Fruit fly (Drosophila melanogaster): ENCODE results near the gene atms.

Gene atms

DNA sequence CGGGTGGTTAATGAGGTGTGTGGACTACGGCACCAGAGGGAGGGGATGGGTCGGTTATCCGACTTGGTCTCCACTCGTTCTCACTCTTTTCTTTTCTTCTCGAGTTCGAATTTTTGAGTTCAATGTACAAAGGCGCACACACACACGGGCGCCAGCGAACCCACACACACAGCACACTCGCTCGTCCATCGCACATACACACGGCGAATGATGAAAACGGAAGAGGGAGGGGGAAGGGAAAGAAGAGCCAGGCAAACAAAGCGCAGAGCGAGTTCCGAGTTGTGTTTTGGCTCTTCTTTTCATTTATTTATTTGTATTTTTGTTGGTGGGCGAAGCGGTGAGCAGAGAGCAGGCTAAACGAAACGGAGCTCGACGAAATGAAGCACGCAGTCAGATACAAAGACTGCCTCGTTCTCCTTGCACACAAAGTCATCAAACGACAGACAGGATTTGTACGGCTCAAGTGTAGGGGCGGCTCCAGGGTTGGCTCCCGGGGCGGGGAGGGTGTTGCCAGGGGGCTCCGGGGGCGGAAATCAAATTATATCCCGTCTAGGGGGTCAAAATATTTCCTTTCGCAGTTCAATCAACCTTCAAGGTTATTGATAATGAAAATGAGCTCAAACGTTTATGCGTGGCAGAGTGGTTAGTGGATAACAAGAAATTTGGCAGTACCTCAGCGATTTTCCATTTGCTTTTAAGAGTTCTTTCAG lies 60.3 kb downstream of the atms start (continued):
- TF ChIP-seq zen2 (GFP tag; IDR thresholded peaks at IDR 0.05; ENCODE audit: partially characterized antibody): peak; percentile 38; the same call in 1 of the 3 replicates
- TF ChIP-seq croc (GFP tag; conservative IDR thresholded peaks at IDR 0.05): no peak
- peak; percentile 18 for TF ChIP-seq Nf-YC (tag; optimal IDR thresholded peaks at IDR 0.05)
- no peak for TF ChIP-seq al (GFP tag; IDR thresholded peaks at IDR 0.05)
- no peak for TF ChIP-seq tgo (GFP tag; IDR thresholded peaks at IDR 0.05)
- peak; percentile 87 for TF ChIP-seq Deaf1 (tag; optimal IDR thresholded peaks at IDR 0.05)
- no peak for TF ChIP-seq CG12071 (GFP tag; optimal IDR thresholded peaks at IDR 0.05)
- TF ChIP-seq Ets97D (GFP tag; optimal IDR thresholded peaks at IDR 0.05): no peak
- TF ChIP-seq CG1602 (GFP tag; optimal IDR thresholded peaks at IDR 0.05): no peak
- TF ChIP-seq Camta (GFP tag; optimal IDR thresholded peaks at IDR 0.05): no peak
- TF ChIP-seq CG10565 (GFP tag; optimal IDR thresholded peaks at IDR 0.05): no peak
- TF ChIP-seq Hmr (GFP tag; optimal IDR thresholded peaks at IDR 0.05): peak; percentile 13
- TF ChIP-seq rib (GFP tag; IDR thresholded peaks at IDR 0.05): 0 out of 2 replicates have a peak, but pooled peaks have one; percentile 43
- peak; percentile 31 for TF ChIP-seq CG7987 (GFP tag; optimal IDR thresholded peaks at IDR 0.05)
- no peak for TF ChIP-seq Oaz (GFP tag; IDR thresholded peaks at IDR 0.05)
- TF ChIP-seq p53 (GFP tag; optimal IDR thresholded peaks at IDR 0.05): no peak
- no peak for TF ChIP-seq CG31441 (GFP tag; IDR thresholded peaks at IDR 0.05)
- TF ChIP-seq tup (GFP tag; optimal IDR thresholded peaks at IDR 0.05): no peak
- no peak for TF ChIP-seq Dip2 (GFP tag; IDR thresholded peaks at IDR 0.05)
- peak; percentile 50 for TF ChIP-seq Scr (GFP tag; IDR thresholded peaks at IDR 0.05; ENCODE audit: partially characterized antibody)
- no peak for TF ChIP-seq Xrp1 (GFP tag; IDR thresholded peaks at IDR 0.05)
- TF ChIP-seq Myb (GFP tag; optimal IDR thresholded peaks at IDR 0.05): no peak
- no peak for TF ChIP-seq Bdp1 (GFP tag; optimal IDR thresholded peaks at IDR 0.05)
- TF ChIP-seq CG7928 (GFP tag; optimal IDR thresholded peaks at IDR 0.05): no peak
- no peak for TF ChIP-seq CG7745 (tag; optimal IDR thresholded peaks at IDR 0.05)
- TF ChIP-seq peb (GFP tag; IDR thresholded peaks at IDR 0.05): no peak
- no peak for TF ChIP-seq CG10267 (tag; optimal IDR thresholded peaks at IDR 0.05)
- no peak for TF ChIP-seq E2f1 (GFP tag; IDR thresholded peaks at IDR 0.05)
- no peak for TF ChIP-seq CG7963 (GFP tag; IDR thresholded peaks at IDR 0.05; ENCODE audit: partially characterized antibody)
- TF ChIP-seq CG7357 (GFP tag; IDR thresholded peaks at IDR 0.05): no peak
- TF ChIP-seq CG17912 (GFP tag; optimal IDR thresholded peaks at IDR 0.05): no peak
- no peak for TF ChIP-seq unpg (GFP tag; optimal IDR thresholded peaks at IDR 0.05)
- TF ChIP-seq sima (GFP tag; optimal IDR thresholded peaks at IDR 0.05): no peak
- TF ChIP-seq CG8089 (GFP tag; optimal IDR thresholded peaks at IDR 0.05): no peak
- no peak for TF ChIP-seq Hr78 (GFP tag; optimal IDR thresholded peaks at IDR 0.05)
- TF ChIP-seq stc (GFP tag; IDR thresholded peaks at IDR 0.05): no peak
- no peak for TF ChIP-seq Hmx (GFP tag; optimal IDR thresholded peaks at IDR 0.05)
- peak; percentile 75; the same call in 1 of the 2 replicates for TF ChIP-seq aop (GFP tag; IDR thresholded peaks at IDR 0.05)
- TF ChIP-seq knrl (GFP tag; IDR thresholded peaks at IDR 0.05; ENCODE audit: partially characterized antibody): no peak
- no peak for TF ChIP-seq gcm (GFP tag; optimal IDR thresholded peaks at IDR 0.05)
- no peak for TF ChIP-seq Awh (GFP tag; IDR thresholded peaks at IDR 0.05)
- TF ChIP-seq CG1792 (GFP tag; optimal IDR thresholded peaks at IDR 0.05): no peak
- TF ChIP-seq cas (GFP tag; IDR thresholded peaks at IDR 0.05): no peak
- TF ChIP-seq zfh2 (GFP tag; optimal IDR thresholded peaks at IDR 0.05): no peak
- no peak for TF ChIP-seq CG17361 (GFP tag; IDR thresholded peaks at IDR 0.05)
- no peak for TF ChIP-seq Nf-YB (GFP tag; optimal IDR thresholded peaks at IDR 0.05)
- no peak for TF ChIP-seq sim (GFP tag; IDR thresholded peaks at IDR 0.05)
- no peak for TF ChIP-seq fd96Cb (tag; optimal IDR thresholded peaks at IDR 0.05)
- no peak for TF ChIP-seq CG4328 (GFP tag; optimal IDR thresholded peaks at IDR 0.05)
- TF ChIP-seq NfI (GFP tag; optimal IDR thresholded peaks at IDR 0.05): no peak
